Worm (Caenorhabditis elegans): ENCODE results near the gene Y17D7C.1.

- TF ChIP-seq cog-1 (tag; optimal IDR thresholded peaks at IDR 0.05) (no peak), ztf-29 (GFP tag; IDR thresholded peaks at IDR 0.05) (no peak), flt-1 (GFP tag; IDR thresholded peaks at IDR 0.05) (no peak)
Observed at ce11 chrV:18695469-18695868, 10.9 kb upstream of the Y17D7C.1 start.
